Worm (Caenorhabditis elegans) whole organism, midembryonic: ENCODE data around the gene znf-474.

Experiments used
- cog-1 ChIP-seq: sonication (generic microtip); optimal IDR thresholded peaks from 2 replicates; lab custom pipeline; 2016; ENCODE audit warnings: missing genetic modification characterization, missing compliant biosample characterization
- klf-2 ChIP-seq: fragments of 200-800 bp; sonication (Bioruptor generic); conservative IDR thresholded peaks from 2 replicates; pipeline ENCODE4 v1.3.6; 2022; ENCODE audit warnings: missing genetic modification reagents, missing genetic modification characterization, missing compliant biosample characterization
- med-1 ChIP-seq: sonication (generic microtip); optimal IDR thresholded peaks from 2 replicates; lab custom pipeline; 2017; ENCODE audit warnings: missing genetic modification characterization, mild to moderate bottlenecking, missing compliant biosample characterization, antibody characterized with exemption, missing genetic modification reagents; ENCODE audit not compliant: insufficient read depth
- ref-1 ChIP-seq: fragments of 200-800 bp; sonication (Bioruptor generic); conservative IDR thresholded peaks from 2 replicates; pipeline ENCODE4 v1.3.6; 2022; ENCODE audit warnings: missing genetic modification reagents, missing genetic modification characterization, missing compliant biosample characterization
- tab-1 ChIP-seq: fragments of 200-800 bp; sonication (Bioruptor generic); IDR thresholded peaks from 2 replicates; pipeline ENCODE4 v1.3.6; 2022; ENCODE audit warnings: missing genetic modification characterization, missing compliant biosample characterization
- ztf-29 ChIP-seq: fragments of 200-800 bp; sonication (Bioruptor generic); IDR thresholded peaks from 2 replicates; pipeline ENCODE4 v1.3.6; 2022; ENCODE audit warnings: missing genetic modification reagents, missing genetic modification characterization, missing compliant biosample characterization

DNA sequence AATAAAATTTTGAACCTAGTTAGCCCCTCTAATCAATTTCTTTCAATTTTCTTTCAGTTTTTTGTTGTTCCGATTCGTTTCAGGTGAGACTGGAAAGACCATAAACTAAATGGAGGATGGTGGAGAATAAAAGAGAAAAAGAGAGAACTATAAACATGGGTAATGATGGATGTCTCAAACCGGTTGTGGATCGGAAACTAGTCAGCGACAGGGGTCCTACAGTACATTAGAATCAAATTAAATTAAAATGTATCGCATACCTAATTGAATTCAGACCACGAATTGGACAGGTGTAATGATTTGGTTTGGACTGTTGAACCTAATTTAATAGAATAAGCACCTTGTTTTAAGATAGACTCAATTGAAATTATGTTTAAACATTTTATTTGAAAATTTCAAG is 14.3 kb downstream of the znf-474 start:
- TF ChIP-seq med-1 (no peak), klf-2 (GFP tag; lab: Robert Waterston, UW) (no peak), cog-1 (tag; lab: Kevin White, UChicago) (no peak), tab-1 (no peak), ztf-29 (GFP tag; lab: Robert Waterston, UW) (no peak), ref-1 (no peak)
